Worm (Caenorhabditis elegans) whole organism, young adult: ENCODE measurements around the gene Y49F6B.2.
"Not testable (repeated sequence)": the region's sequence is repeated elsewhere in the genome, so short reads cannot be mapped to it uniquely, and the experiment has no call there.

Experiments used
- B0019.2 ChIP-seq: fragments of 200-800 bp; sonication (Bioruptor generic); conservative IDR thresholded peaks from 2 replicates; pipeline ENCODE4 v1.3.6; 2022; ENCODE audit warnings: missing genetic modification reagents, missing genetic modification characterization, missing compliant biosample characterization
- C06A6.2 ChIP-seq: fragments of 200-800 bp; sonication (Bioruptor generic); conservative IDR thresholded peaks from 2 replicates; pipeline ENCODE4 v1.3.6; 2022; ENCODE audit warnings: missing genetic modification characterization, missing compliant biosample characterization
- F10E7.11 ChIP-seq: sonication (generic microtip); optimal IDR thresholded peaks from 2 replicates; lab custom pipeline; 2017; ENCODE audit warnings: mild to moderate bottlenecking, missing genetic modification characterization, moderate library complexity, missing compliant biosample characterization
- F22D6.2 ChIP-seq: sonication (generic microtip); optimal IDR thresholded peaks from 2 replicates; lab custom pipeline; 2016; ENCODE audit warnings: mild to moderate bottlenecking, missing genetic modification characterization, missing compliant biosample characterization
- F39B2.1 ChIP-seq: fragments of 200-800 bp; sonication (Bioruptor generic); IDR thresholded peaks from 2 replicates; pipeline ENCODE4 v1.3.6; 2022; ENCODE audit warnings: missing genetic modification reagents, missing genetic modification characterization, missing compliant biosample characterization
- F52B5.7 ChIP-seq: sonication (generic microtip); optimal IDR thresholded peaks from 2 replicates; lab custom pipeline; 2016; ENCODE audit warnings: mild to moderate bottlenecking, missing genetic modification characterization, missing compliant biosample characterization
- Y95B8A.8 ChIP-seq: fragments of 200-800 bp; sonication (Bioruptor generic); IDR thresholded peaks from 2 replicates; pipeline ENCODE4 v1.3.6; 2022; ENCODE audit warnings: missing genetic modification reagents, missing genetic modification characterization, missing compliant biosample characterization
- akir-1 ChIP-seq: fragments of 200-800 bp; sonication (Bioruptor generic); optimal IDR thresholded peaks from 2 replicates; lab custom pipeline; 2018; ENCODE audit warnings: mild to moderate bottlenecking, missing genetic modification characterization, moderate library complexity, missing compliant biosample characterization
- ama-1 ChIP-seq, 3 experiments: fragments of 150-350 bp in 1 of 3; sonication (generic microtip) in 2 of 3; optimal IDR thresholded peaks; 2 replicates each; lab custom pipeline; 2014 to 2018; ENCODE audit warnings: missing biosample characterization in 2 of 3, missing genetic modification characterization in 2 of 3, missing genetic modification reagents in 2 of 3
- attf-3 ChIP-seq: fragments of 200-800 bp; sonication (Bioruptor generic); conservative IDR thresholded peaks from 2 replicates; pipeline ENCODE4 v1.3.6; 2022; ENCODE audit warnings: missing genetic modification reagents, missing genetic modification characterization, missing compliant biosample characterization
- bed-2 ChIP-seq: fragments of 200-800 bp; sonication (Bioruptor generic); IDR thresholded peaks from 2 replicates; pipeline ENCODE4 v1.3.6; 2022; ENCODE audit warnings: missing genetic modification reagents, missing genetic modification characterization, missing compliant biosample characterization
- cebp-1 ChIP-seq, 2 experiments: fragments of 200-800 bp in 1 of 2; sonication (Bioruptor generic) in 1 of 2; sonication (generic microtip) in 1 of 2; IDR thresholded peaks in 1 of 2; optimal IDR thresholded peaks in 1 of 2; 2 replicates each; pipeline versions ENCODE4 v1.3.6 to Lab custom; 2017 to 2022; ENCODE audit warnings: missing compliant biosample characterization in 2 of 2, missing genetic modification characterization in 2 of 2, mild to moderate bottlenecking in 1 of 2, missing genetic modification reagents in 1 of 2, moderate library complexity in 1 of 2
- dox-1 ChIP-seq: fragments of 200-800 bp; sonication (Bioruptor generic); IDR thresholded peaks from 2 replicates; pipeline ENCODE4 v1.3.6; 2022; ENCODE audit warnings: missing genetic modification reagents, missing genetic modification characterization, missing compliant biosample characterization
- egl-44 ChIP-seq: fragments of 200-800 bp; sonication (Bioruptor generic); IDR thresholded peaks from 2 replicates; pipeline ENCODE4 v1.3.6; 2022; ENCODE audit warnings: missing genetic modification reagents, missing genetic modification characterization, missing compliant biosample characterization
- gei-17 ChIP-seq: fragments of 200-800 bp; sonication (Bioruptor generic); optimal IDR thresholded peaks from 2 replicates; lab custom pipeline; 2018; ENCODE audit warnings: mild to moderate bottlenecking, missing genetic modification characterization, missing compliant biosample characterization
- him-1 ChIP-seq: sonication (generic microtip); optimal IDR thresholded peaks from 2 replicates; lab custom pipeline; 2016; ENCODE audit warnings: missing genotype, missing genetic modification reagents, missing genetic modification characterization, missing compliant biosample characterization
- hlh-12 ChIP-seq: sonication (generic microtip); optimal IDR thresholded peaks from 2 replicates; lab custom pipeline; 2016; ENCODE audit warnings: missing genetic modification characterization, missing compliant biosample characterization
- hmg-20 ChIP-seq: fragments of 200-800 bp; sonication (Bioruptor generic); IDR thresholded peaks from 2 replicates; pipeline ENCODE4 v1.3.6; 2022; ENCODE audit warnings: missing genetic modification reagents, missing genetic modification characterization, missing compliant biosample characterization
- lag-1 ChIP-seq: fragments of 200-800 bp; sonication (Bioruptor generic); IDR thresholded peaks from 2 replicates; pipeline ENCODE4 v1.3.6; 2022; ENCODE audit warnings: missing genetic modification reagents, missing genetic modification characterization, missing compliant biosample characterization
- let-607 ChIP-seq, 2 experiments: fragments of 200-800 bp in 1 of 2; sonication (Bioruptor generic) in 1 of 2; sonication (generic microtip) in 1 of 2; optimal IDR thresholded peaks; 2 replicates each; lab custom pipeline; 2016 to 2018; ENCODE audit warnings: mild to moderate bottlenecking in 2 of 2, missing compliant biosample characterization in 2 of 2, missing genetic modification characterization in 2 of 2, moderate library complexity in 2 of 2, missing genotype in 1 of 2
- lsy-27 ChIP-seq: sonication (generic microtip); optimal IDR thresholded peaks from 2 replicates; lab custom pipeline; 2017; ENCODE audit warnings: missing genetic modification characterization, mild to moderate bottlenecking, missing compliant biosample characterization, antibody characterized with exemption, missing genotype, borderline replicate concordance; ENCODE audit not compliant: insufficient read depth
- madf-6 ChIP-seq: fragments of 200-800 bp; sonication (Bioruptor generic); IDR thresholded peaks from 2 replicates; pipeline ENCODE4 v1.3.6; 2022; ENCODE audit warnings: missing genetic modification reagents, missing genetic modification characterization, missing compliant biosample characterization
- mxl-1 ChIP-seq: sonication (generic microtip); optimal IDR thresholded peaks from 2 replicates; lab custom pipeline; 2016; ENCODE audit warnings: missing genetic modification characterization, missing compliant biosample characterization
- nfya-2 ChIP-seq: fragments of 200-800 bp; sonication (Bioruptor generic); IDR thresholded peaks from 2 replicates; pipeline ENCODE4 v1.3.6; 2022; ENCODE audit warnings: missing genetic modification reagents, missing genetic modification characterization, missing compliant biosample characterization
- nfyb-1 ChIP-seq: fragments of 200-800 bp; sonication (Bioruptor generic); IDR thresholded peaks from 2 replicates; pipeline ENCODE4 v1.3.6; 2022; ENCODE audit warnings: missing genetic modification reagents, missing genetic modification characterization, missing compliant biosample characterization
- nhr-179 ChIP-seq: sonication (generic microtip); optimal IDR thresholded peaks from 2 replicates; lab custom pipeline; 2016; ENCODE audit warnings: mild to moderate bottlenecking, missing genetic modification characterization, missing compliant biosample characterization
- nhr-27 ChIP-seq: fragments of 200-800 bp; sonication (Bioruptor generic); optimal IDR thresholded peaks from 2 replicates; lab custom pipeline; 2018; ENCODE audit warnings: mild to moderate bottlenecking, missing genetic modification characterization, moderate library complexity, missing compliant biosample characterization
- pbrm-1 ChIP-seq: fragments of 200-800 bp; sonication (Bioruptor generic); IDR thresholded peaks from 2 replicates; pipeline ENCODE4 v1.3.6; 2022; ENCODE audit warnings: missing genetic modification reagents, missing genetic modification characterization, missing compliant biosample characterization
- pha-4 ChIP-seq: fragments of 150-350 bp; sonication (generic microtip); optimal IDR thresholded peaks from 2 replicates; lab custom pipeline; 2014; ENCODE audit warnings: missing biosample characterization, missing genetic modification reagents, missing genetic modification characterization
- repo-1 ChIP-seq: sonication (generic microtip); optimal IDR thresholded peaks from 2 replicates; lab custom pipeline; 2017; ENCODE audit warnings: mild to moderate bottlenecking, missing genetic modification characterization, missing compliant biosample characterization
- sdz-38 ChIP-seq: sonication (generic microtip); optimal IDR thresholded peaks from 2 replicates; lab custom pipeline; 2016; ENCODE audit warnings: missing genotype, missing genetic modification characterization, missing compliant biosample characterization
- snpc-1.3 ChIP-seq: sonication (generic microtip); optimal IDR thresholded peaks from 2 replicates; lab custom pipeline; 2017; ENCODE audit warnings: missing genetic modification characterization, mild to moderate bottlenecking, missing compliant biosample characterization, antibody characterized with exemption, moderate library complexity, missing genotype, missing genetic modification reagents; ENCODE audit not compliant: insufficient read depth
- somi-1 ChIP-seq: fragments of 200-800 bp; sonication (Bioruptor generic); optimal IDR thresholded peaks from 2 replicates; lab custom pipeline; 2018; ENCODE audit warnings: mild to moderate bottlenecking, missing genetic modification characterization, missing compliant biosample characterization
- tbp1 ChIP-seq: fragments of 200-800 bp; sonication (Bioruptor generic); optimal IDR thresholded peaks from 2 replicates; lab custom pipeline; 2018; ENCODE audit warnings: mild to moderate bottlenecking, missing genetic modification characterization, missing compliant biosample characterization
- tbx-9 ChIP-seq: sonication (generic microtip); optimal IDR thresholded peaks from 2 replicates; lab custom pipeline; 2016; ENCODE audit warnings: borderline replicate concordance, missing genetic modification characterization, inconsistent platforms, missing compliant biosample characterization
- xnd-1 ChIP-seq: sonication (generic microtip); optimal IDR thresholded peaks from 2 replicates; lab custom pipeline; 2016; ENCODE audit warnings: missing genotype, missing genetic modification reagents, missing genetic modification characterization, missing compliant biosample characterization
- zfh-2 ChIP-seq: fragments of 200-800 bp; sonication (Bioruptor generic); conservative IDR thresholded peaks from 2 replicates; pipeline ENCODE4 v1.3.6; 2022; ENCODE audit warnings: missing genetic modification reagents, missing genetic modification characterization, missing compliant biosample characterization
- ztf-22 ChIP-seq: fragments of 200-800 bp; sonication (Bioruptor generic); optimal IDR thresholded peaks from 2 replicates; lab custom pipeline; 2018; ENCODE audit warnings: mild to moderate bottlenecking, missing genetic modification characterization, moderate library complexity, missing compliant biosample characterization
- ztf-25 ChIP-seq: fragments of 200-800 bp; sonication (Bioruptor generic); IDR thresholded peaks from 2 replicates; pipeline ENCODE4 v1.3.6; 2022; ENCODE audit warnings: missing genetic modification reagents, missing genetic modification characterization, missing compliant biosample characterization
- ztf-28 ChIP-seq: fragments of 200-800 bp; sonication (Bioruptor generic); IDR thresholded peaks from 2 replicates; pipeline ENCODE4 v1.3.6; 2022; ENCODE audit warnings: missing genetic modification reagents, missing genetic modification characterization, missing compliant biosample characterization

Gene Y49F6B.2

DNA sequence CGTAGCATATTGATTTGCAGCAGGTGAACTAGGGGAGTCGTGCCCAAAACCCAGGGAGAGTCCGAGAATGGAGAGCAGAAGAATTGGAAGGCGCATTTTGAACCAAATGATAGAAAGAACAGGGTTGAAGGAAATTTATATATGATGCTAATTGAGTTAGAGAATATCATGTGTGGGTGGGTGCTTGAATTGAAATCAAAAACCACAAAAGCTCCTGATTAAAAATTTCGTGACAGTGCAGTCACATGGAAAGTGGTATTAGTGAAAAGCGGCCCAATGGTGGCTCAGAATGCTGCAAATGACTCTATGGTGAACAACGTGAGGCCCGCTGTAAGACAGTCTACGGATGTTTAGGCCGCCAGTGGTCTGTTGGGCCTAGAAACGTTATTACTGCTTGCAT lies 41.2 kb upstream of the Y49F6B.2 start, which contains the start of gene C16C8.8:
Gene C16C8.8 (minus strand): TSS at position 101 of the 400 bp plus-strand sequence.
- TF ChIP-seq ama-1 (optimal IDR thresholded peaks at IDR 0.05; lab: Kevin White, UChicago) (no peak), ama-1 (GFP tag; optimal IDR thresholded peaks at IDR 0.05; lab: Kevin White, UChicago) (no peak), tbp1 (GFP tag; lab: Kevin White, UChicago) (no peak)

DNA sequence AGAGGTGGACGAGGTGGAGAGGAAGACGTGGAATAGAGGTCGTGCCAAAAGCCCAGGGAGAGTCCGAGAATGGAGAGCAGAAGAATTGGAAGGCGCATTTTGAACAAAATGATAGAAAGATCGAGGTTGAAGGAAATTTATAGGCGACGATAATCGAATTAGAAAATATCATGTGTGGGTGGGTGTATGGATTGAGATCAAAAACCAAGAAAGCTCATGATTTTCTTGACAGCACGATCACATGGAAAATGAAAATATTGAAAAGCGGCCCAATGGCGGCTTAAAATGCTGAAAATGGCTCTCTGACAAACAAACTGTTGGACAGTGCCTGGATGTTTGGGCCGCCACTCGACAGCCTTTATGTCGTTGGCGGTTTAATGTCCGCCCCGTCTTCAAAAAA lies 39.7 kb upstream of the Y49F6B.2 start, which contains the start of gene C16C8.9:
Gene C16C8.9 (minus strand): TSS at position 101 of the 400 bp plus-strand sequence.
- TF ChIP-seq snpc-1.3 (tag; lab: Kevin White, UChicago) = no peak
- no peak for TF ChIP-seq cebp-1 (GFP tag; IDR thresholded peaks at IDR 0.05; lab: Robert Waterston, UW)
- no peak for TF ChIP-seq cebp-1 (tag; optimal IDR thresholded peaks at IDR 0.05; lab: Kevin White, UChicago)
- no peak for TF ChIP-seq let-607 (tag; optimal IDR thresholded peaks at IDR 0.05; lab: Kevin White, UChicago)
- TF ChIP-seq egl-44 (GFP tag; lab: Robert Waterston, UW) = no peak
- no peak for TF ChIP-seq F10E7.11 (tag; lab: Kevin White, UChicago)
- TF ChIP-seq B0019.2 (GFP tag; lab: Robert Waterston, UW) = no peak
- no peak for TF ChIP-seq mxl-1 (tag; lab: Kevin White, UChicago)
- no peak for TF ChIP-seq repo-1 (tag; lab: Kevin White, UChicago)
- TF ChIP-seq nfyb-1 = no peak
- TF ChIP-seq zfh-2 (GFP tag; lab: Robert Waterston, UW) = no peak
- TF ChIP-seq bed-2 (GFP tag; lab: Robert Waterston, UW) = no peak
- no peak for TF ChIP-seq pbrm-1
- TF ChIP-seq ztf-22 (GFP tag; lab: Kevin White, UChicago) = no peak
- no peak for TF ChIP-seq lsy-27 (tag; lab: Kevin White, UChicago)
- no peak for TF ChIP-seq hmg-20 (GFP tag; lab: Robert Waterston, UW)
- TF ChIP-seq attf-3 = no peak
- no peak for TF ChIP-seq gei-17 (GFP tag; lab: Kevin White, UChicago)
- TF ChIP-seq nhr-179 (tag; lab: Kevin White, UChicago) = no peak
- TF ChIP-seq F39B2.1 (GFP tag; lab: Robert Waterston, UW) = no peak
- TF ChIP-seq, all 124 proteins: peak for 0

DNA sequence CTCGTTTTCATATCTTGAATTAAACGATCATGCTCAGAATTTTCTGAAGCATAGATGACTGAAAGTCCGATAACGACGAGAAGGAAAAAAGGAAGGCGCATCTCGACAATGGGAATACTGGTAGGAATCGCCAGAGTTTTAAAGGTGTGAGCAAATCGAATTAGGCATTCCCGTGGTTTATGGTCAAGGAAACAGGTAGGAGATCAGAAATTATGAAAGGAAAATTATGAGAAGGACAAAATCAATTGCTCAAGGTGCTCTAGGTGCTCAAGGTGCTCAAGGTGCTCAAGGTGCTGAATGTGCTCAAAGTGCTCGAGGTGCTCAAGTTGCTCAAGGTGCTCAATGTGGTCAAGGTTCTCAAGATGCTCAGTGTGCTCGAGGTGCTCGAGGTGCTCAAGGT lies 38.2 kb upstream of the Y49F6B.2 start, which contains the start of gene C16C8.10:
Gene C16C8.10 (minus strand): TSS at position 101 of the 400 bp plus-strand sequence.
- TF ChIP-seq akir-1; F22D6.2 (tag; lab: Kevin White, UChicago); somi-1 (GFP tag; lab: Kevin White, UChicago): not testable (repeated sequence)

DNA sequence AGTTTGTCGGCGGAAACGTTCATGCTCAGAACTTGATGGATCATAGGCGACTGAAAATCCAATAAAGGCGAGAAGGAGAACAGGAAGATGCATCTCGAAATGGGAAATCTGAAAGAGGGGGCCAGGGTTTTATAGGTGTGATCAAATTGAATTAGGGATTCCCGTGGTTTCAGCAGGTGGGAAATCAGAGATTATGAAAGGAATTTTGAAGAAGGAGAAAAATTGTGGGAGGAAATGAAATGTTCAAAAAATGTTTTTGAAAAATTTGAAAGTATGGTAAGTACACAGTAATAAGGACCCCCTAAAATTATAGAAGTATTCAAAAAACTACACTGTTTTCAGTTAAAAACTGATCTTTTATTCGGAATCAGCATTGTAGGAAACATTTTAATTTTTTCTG lies 32.2 kb upstream of the Y49F6B.2 start, which contains the start of gene Y49F6B.20:
Gene Y49F6B.20 (minus strand): TSS at position 101 of the 400 bp plus-strand sequence.
- TF ChIP-seq dox-1 (GFP tag; lab: Robert Waterston, UW) (no peak), let-607 (tag; optimal IDR thresholded peaks at IDR 0.05; lab: Kevin White, UChicago) (no peak), ztf-25 (GFP tag; lab: Robert Waterston, UW) (no peak)
- TF ChIP-seq, all 124 proteins: peak for 0

ce11 chrII:3471603-3472002 lies 31.2 kb upstream of the Y49F6B.2 start, which contains the start of gene Y49F6B.13:
Gene Y49F6B.13 (minus strand): TSS chrII:3471703.
- no peak for TF ChIP-seq sdz-38 (tag; lab: Kevin White, UChicago)
- TF ChIP-seq nfyb-1 = no peak
- TF ChIP-seq lsy-27 (tag; lab: Kevin White, UChicago) = no peak
- no peak for TF ChIP-seq ztf-28 (GFP tag; lab: Robert Waterston, UW)
- no peak for TF ChIP-seq nfya-2 (GFP tag; lab: Robert Waterston, UW)
- no peak for TF ChIP-seq hlh-12 (tag; lab: Kevin White, UChicago)
- TF ChIP-seq him-1 (tag; lab: Kevin White, UChicago) = no peak
- no peak for TF ChIP-seq C06A6.2 (GFP tag; lab: Robert Waterston, UW)
- no peak for TF ChIP-seq xnd-1
- TF ChIP-seq lag-1 (GFP tag; lab: Robert Waterston, UW) = no peak
- no peak for TF ChIP-seq Y95B8A.8 (GFP tag; lab: Robert Waterston, UW)
- no peak for TF ChIP-seq F52B5.7 (tag; lab: Kevin White, UChicago)
- TF ChIP-seq egl-44 (GFP tag; lab: Robert Waterston, UW) = no peak
- no peak for TF ChIP-seq madf-6 (GFP tag; lab: Robert Waterston, UW)
- TF ChIP-seq pha-4 (tag; lab: Kevin White, UChicago) = no peak
- TF ChIP-seq nhr-27 (tag; lab: Kevin White, UChicago) = no peak
- no peak for TF ChIP-seq tbx-9 (tag; lab: Kevin White, UChicago)
